Worm (Caenorhabditis elegans): ENCODE results near the gene R10D12.6.
A peak's percentile ranks its signal among the peaks of the same experiment; 100 is the strongest.

R10D12.6 gene

ce11 chrV:13957691-13958090 lies 8.6 kb downstream of the R10D12.6 start:
- peak; percentile 91 for TF ChIP-seq aha-1 (tag)
- no peak for TF ChIP-seq tag-97 (GFP tag; IDR thresholded peaks at IDR 0.05)

DNA sequence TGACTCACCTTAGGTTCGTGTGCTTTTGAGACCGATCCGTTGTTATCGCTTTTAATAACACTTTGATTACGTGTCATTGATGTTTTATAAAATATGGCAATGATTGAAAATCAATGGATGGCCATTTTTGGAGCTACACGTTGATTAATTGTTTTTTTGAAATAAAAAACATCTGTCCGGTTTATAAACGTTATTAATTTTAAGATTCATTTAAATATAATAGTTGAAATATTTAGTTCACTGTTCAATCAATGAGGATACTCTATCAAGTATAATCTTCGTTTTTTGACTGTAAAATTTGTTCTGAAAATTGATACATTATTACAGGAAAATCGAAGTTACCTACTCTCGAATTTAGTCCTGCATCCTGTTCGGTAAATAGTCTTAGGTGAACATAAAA lies 9.1 kb downstream of the R10D12.6 start, which contains the start of gene R10D12.10:
Gene R10D12.10 (minus strand): TSS at position 101 of the 400 bp plus-strand sequence.
- TF ChIP-seq lin-13 (GFP tag; optimal IDR thresholded peaks at IDR 0.05), result no peak
- TF ChIP-seq T26A8.4 (GFP tag; IDR thresholded peaks at IDR 0.05), result no peak

ce11 chrV:13960916-13961315 lies 11.8 kb downstream of the R10D12.6 start, which contains the start of gene srh-24:
Gene srh-24 (minus strand): TSS chrV:13961016.
- no peak for TF ChIP-seq nhr-6 (tag; optimal IDR thresholded peaks at IDR 0.05)
- TF ChIP-seq mes-2 (tag; optimal IDR thresholded peaks at IDR 0.05; ENCODE audit: poor library complexity, severe bottlenecking), result no peak
- TF ChIP-seq jun-1 (tag; optimal IDR thresholded peaks at IDR 0.05), result no peak
- TF ChIP-seq ces-1 (GFP tag; optimal IDR thresholded peaks at IDR 0.05), result no peak
- no peak for TF ChIP-seq lim-7 (GFP tag; IDR thresholded peaks at IDR 0.05)
- TF ChIP-seq ceh-82 (tag; optimal IDR thresholded peaks at IDR 0.05), result no peak
- no peak for TF ChIP-seq F49E8.2 (tag; optimal IDR thresholded peaks at IDR 0.05; ENCODE audit: borderline replicate concordance)
- no peak for TF ChIP-seq nhr-111 (GFP tag; optimal IDR thresholded peaks at IDR 0.05)
- no peak for TF ChIP-seq nhr-77 (tag; optimal IDR thresholded peaks at IDR 0.05)
- TF ChIP-seq fkh-10 (GFP tag; optimal IDR thresholded peaks at IDR 0.05), result no peak
- no peak for TF ChIP-seq nhr-10 (tag; optimal IDR thresholded peaks at IDR 0.05)
- TF ChIP-seq zfp-2 (tag; optimal IDR thresholded peaks at IDR 0.05), result no peak
- TF ChIP-seq D1046.2 (GFP tag; IDR thresholded peaks at IDR 0.05), result no peak
- no peak for TF ChIP-seq lir-3 (tag; optimal IDR thresholded peaks at IDR 0.05)
- no peak for TF ChIP-seq aha-1 (tag)
- no peak for TF ChIP-seq nhr-42 (GFP tag; IDR thresholded peaks at IDR 0.05)
- no peak for TF ChIP-seq daf-12 (tag; optimal IDR thresholded peaks at IDR 0.05)
- TF ChIP-seq dmd-8 (GFP tag; IDR thresholded peaks at IDR 0.05), result no peak
- no peak for TF ChIP-seq tra-1 (GFP tag; IDR thresholded peaks at IDR 0.05)

DNA sequence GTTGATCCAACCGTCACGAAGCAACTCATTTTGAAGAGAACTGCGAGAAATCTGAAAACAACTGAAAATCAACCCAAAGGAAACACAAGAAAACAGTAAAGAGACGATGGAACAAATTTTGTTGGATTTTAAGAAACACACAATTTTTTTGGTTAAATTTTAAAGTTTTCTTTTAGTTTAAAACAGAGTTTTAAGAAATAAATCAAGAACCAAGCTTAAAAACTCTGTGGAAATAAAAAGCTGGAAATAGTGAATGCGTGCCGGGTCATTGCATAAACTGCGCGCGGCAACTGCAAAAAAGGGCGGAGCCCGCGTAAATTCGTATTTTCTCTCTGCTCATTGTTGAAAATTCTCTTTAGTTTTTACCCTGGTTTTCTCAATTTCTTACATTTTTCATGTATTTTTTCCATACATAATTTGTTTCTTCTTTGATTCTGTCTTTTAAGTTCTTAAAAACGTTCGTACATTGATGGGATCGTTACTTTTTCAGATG lies 12.9 kb downstream of the R10D12.6 start, which contains the start of the genes algn-13 and R10D12.13:
Gene algn-13 (minus strand): TSS at position 51 of the 493 bp plus-strand sequence.
Gene R10D12.13 (plus strand): TSS at position 491 of the 493 bp plus-strand sequence.
- TF ChIP-seq lin-38 (GFP tag; IDR thresholded peaks at IDR 0.05) (peak; percentile 82), dve-1 (tag; optimal IDR thresholded peaks at IDR 0.05; ENCODE audit: insufficient read depth) (peak; percentile 61), mes-2 (tag; optimal IDR thresholded peaks at IDR 0.05; ENCODE audit: poor library complexity, severe bottlenecking) (peak; percentile 93), mxl-3 (GFP tag; optimal IDR thresholded peaks at IDR 0.05) (no peak), zfp-2 (tag; optimal IDR thresholded peaks at IDR 0.05) (no peak), arid-1 (GFP tag; conservative IDR thresholded peaks at IDR 0.05) (peak; percentile 56; the same call in 1 of the 2 replicates), lin-13 (GFP tag; optimal IDR thresholded peaks at IDR 0.05) (peak; percentile 7), nhr-6 (tag; optimal IDR thresholded peaks at IDR 0.05) (peak; percentile 35), zfp-3 (GFP tag; conservative IDR thresholded peaks at IDR 0.05) (no peak), nhr-28 (tag; optimal IDR thresholded peaks at IDR 0.05) (peak; percentile 19), Y48G9A.11 (GFP tag; IDR thresholded peaks at IDR 0.05) (0 out of 2 replicates have a peak, but pooled peaks have one; percentile 32), T26A8.4 (GFP tag; IDR thresholded peaks at IDR 0.05) (peak; percentile 58; the same call in 1 of the 2 replicates), Y5F2A.4 (GFP tag; optimal IDR thresholded peaks at IDR 0.05) (no peak), nhr-25 (tag; optimal IDR thresholded peaks at IDR 0.05; ENCODE audit: borderline replicate concordance, insufficient read depth) (no peak), unc-130 (GFP tag; optimal IDR thresholded peaks at IDR 0.05) (peak; percentile 72), ces-1 (GFP tag; optimal IDR thresholded peaks at IDR 0.05) (peak; percentile 5), hlh-11 (tag; optimal IDR thresholded peaks at IDR 0.05) (peak; percentile 55), daf-16 (GFP tag; optimal IDR thresholded peaks at IDR 0.05) (no peak), daf-16 (tag; optimal IDR thresholded peaks at IDR 0.05) (peak; percentile 27), nhr-11 (tag; optimal IDR thresholded peaks at IDR 0.05) (peak; percentile 1), pha-4 (GFP tag; IDR thresholded peaks at IDR 0.05) (peak; percentile 73; the same call in 1 of the 2 replicates), pha-4 (tag; optimal IDR thresholded peaks at IDR 0.05) (no peak), set-16 (GFP tag; IDR thresholded peaks at IDR 0.05) (no peak), ceh-82 (tag; optimal IDR thresholded peaks at IDR 0.05) (no peak), zag-1 (tag; optimal IDR thresholded peaks at IDR 0.05) (no peak), rbr-2 (tag; optimal IDR thresholded peaks at IDR 0.05) (peak; percentile 32), cey-2 (tag; optimal IDR thresholded peaks at IDR 0.05; ENCODE audit: borderline replicate concordance, insufficient read depth) (no peak), ctbp-1 (GFP tag; IDR thresholded peaks at IDR 0.05) (peak; percentile 43; the same call in 1 of the 2 replicates), F10B5.3 (tag; optimal IDR thresholded peaks at IDR 0.05) (no peak), php-3 (GFP tag; IDR thresholded peaks at IDR 0.05) (no peak)
